Worm (Caenorhabditis elegans): ENCODE data around the gene Y39B6A.5.

- no peak for TF ChIP-seq B0261.1 (tag; optimal IDR thresholded peaks at IDR 0.05)
- TF ChIP-seq nfyb-1 (GFP tag; IDR thresholded peaks at IDR 0.05): no peak
- TF ChIP-seq hrde-1 (tag; optimal IDR thresholded peaks at IDR 0.05; ENCODE audit: borderline replicate concordance): no peak
- TF ChIP-seq gei-17 (GFP tag; optimal IDR thresholded peaks at IDR 0.05): no peak
- TF ChIP-seq attf-6 (GFP tag; IDR thresholded peaks at IDR 0.05): no peak
- TF ChIP-seq pha-4 (tag; optimal IDR thresholded peaks at IDR 0.05): no peak
- TF ChIP-seq fkh-3 (tag; optimal IDR thresholded peaks at IDR 0.05): no peak
Measured at ce11 chrV:19136206-19136605, 22.5 kb downstream of the Y39B6A.5 start, which contains the start of gene Y39B6A.9.
